Fruit fly (Drosophila melanogaster) whole organism, embryonic: ENCODE data around the gene Vps53.
A peak's percentile ranks its signal among the peaks of the same experiment; 100 is the strongest.

ENCODE experiments used
- Aef1 ChIP-seq: fragments of 200-800 bp; sonication (Bioruptor generic); IDR thresholded peaks from 3 replicates; pipeline ENCODE4 v1.3.6; 2022; ENCODE audit warnings: missing biosample characterization, missing genetic modification characterization
- Atf3 ChIP-seq: fragments of 200-800 bp; sonication (Bioruptor generic); optimal IDR thresholded peaks from 3 replicates; lab custom pipeline; 2016; ENCODE audit warnings: missing biosample characterization, missing genetic modification characterization
- CG10209 ChIP-seq: fragments of 200-800 bp; sonication (Bioruptor generic); optimal IDR thresholded peaks from 3 replicates; lab custom pipeline; 2017; ENCODE audit warnings: missing biosample characterization, mild to moderate bottlenecking, missing genetic modification characterization, missing genetic modification reagents
- CG10366 ChIP-seq: fragments of 200-800 bp; sonication (Bioruptor generic); IDR thresholded peaks from 2 replicates; pipeline ENCODE4 v1.3.6; 2022; ENCODE audit warnings: missing biosample characterization, missing genetic modification characterization
- CG11085 ChIP-seq: fragments of 200-800 bp; sonication (Bioruptor generic); IDR thresholded peaks from 2 replicates; pipeline ENCODE4 v1.3.6; 2022; ENCODE audit warnings: missing biosample characterization, missing genetic modification characterization
- CG12236 ChIP-seq: fragments of 200-800 bp; sonication (Bioruptor generic); optimal IDR thresholded peaks from 2 replicates; lab custom pipeline; 2016; ENCODE audit warnings: missing biosample characterization, missing genetic modification characterization
- CG13775 ChIP-seq: fragments of 200-800 bp; sonication (Bioruptor generic); optimal IDR thresholded peaks from 3 replicates; lab custom pipeline; 2017; ENCODE audit warnings: missing biosample characterization, mild to moderate bottlenecking, missing genetic modification characterization
- CG14050 ChIP-seq: fragments of 200-800 bp; sonication (Bioruptor generic); IDR thresholded peaks from 3 replicates; pipeline ENCODE4 v1.3.6; 2022; ENCODE audit warnings: missing biosample characterization, missing genetic modification characterization
- CG15479 ChIP-seq: fragments of 200-800 bp; sonication (Bioruptor generic); optimal IDR thresholded peaks from 3 replicates; lab custom pipeline; 2019; ENCODE audit warnings: missing biosample characterization, mild to moderate bottlenecking, missing genetic modification characterization, moderate library complexity
- CG1602 ChIP-seq: fragments of 200-800 bp; sonication (Bioruptor generic); optimal IDR thresholded peaks from 3 replicates; lab custom pipeline; 2016; ENCODE audit warnings: missing biosample characterization, missing genetic modification characterization
- CG18599 ChIP-seq: fragments of 200-800 bp; sonication (Bioruptor generic); optimal IDR thresholded peaks from 3 replicates; lab custom pipeline; 2017; ENCODE audit warnings: missing biosample characterization, missing genetic modification characterization, mild to moderate bottlenecking, moderate library complexity, missing genetic modification reagents
- CG33557 ChIP-seq: fragments of 200-800 bp; sonication (Bioruptor generic); optimal IDR thresholded peaks from 2 replicates; lab custom pipeline; 2019; ENCODE audit warnings: missing biosample characterization, mild to moderate bottlenecking, missing genetic modification characterization, moderate library complexity
- CG34224 ChIP-seq: fragments of 200-800 bp; sonication (Bioruptor generic); IDR thresholded peaks from 3 replicates; pipeline ENCODE4 v1.3.6; 2022; ENCODE audit warnings: missing biosample characterization, missing genetic modification characterization; ENCODE audit not compliant: partially characterized antibody
- CG34422 ChIP-seq: fragments of 200-800 bp; sonication (Bioruptor generic); IDR thresholded peaks from 3 replicates; pipeline ENCODE4 v1.3.6; 2022; ENCODE audit warnings: missing biosample characterization, missing genetic modification characterization
- CG3838 ChIP-seq: fragments of 200-800 bp; sonication (Bioruptor generic); optimal IDR thresholded peaks from 3 replicates; lab custom pipeline; 2016; ENCODE audit warnings: missing biosample characterization, missing genetic modification characterization
- CG4282 ChIP-seq: fragments of 200-800 bp; sonication (Bioruptor generic); optimal IDR thresholded peaks from 2 replicates; lab custom pipeline; 2016; ENCODE audit warnings: missing biosample characterization, missing genetic modification characterization
- CG6654 ChIP-seq: fragments of 200-800 bp; sonication (Bioruptor generic); optimal IDR thresholded peaks from 2 replicates; lab custom pipeline; 2017; ENCODE audit warnings: missing biosample characterization, mild to moderate bottlenecking, missing genetic modification characterization
- CG8281 ChIP-seq: fragments of 200-800 bp; sonication (Bioruptor generic); optimal IDR thresholded peaks from 2 replicates; lab custom pipeline; 2018; ENCODE audit warnings: missing biosample characterization, mild to moderate bottlenecking, missing genetic modification characterization, moderate library complexity
- CG9215 ChIP-seq: fragments of 200-800 bp; sonication (Bioruptor generic); IDR thresholded peaks from 2 replicates; pipeline ENCODE4 v1.3.6; 2022; ENCODE audit warnings: missing biosample characterization, missing genetic modification characterization
- CG9727 ChIP-seq: fragments of 200-800 bp; sonication (Bioruptor generic); optimal IDR thresholded peaks from 3 replicates; lab custom pipeline; 2017; ENCODE audit warnings: missing biosample characterization, mild to moderate bottlenecking, missing genetic modification characterization
- CG9876 ChIP-seq: fragments of 200-800 bp; sonication (Bioruptor generic); optimal IDR thresholded peaks from 2 replicates; lab custom pipeline; 2016; ENCODE audit warnings: missing biosample characterization, missing genetic modification characterization
- Chrac-16 ChIP-seq: fragments of 200-800 bp; sonication (Bioruptor generic); optimal IDR thresholded peaks from 3 replicates; lab custom pipeline; 2016; ENCODE audit warnings: missing biosample characterization, missing genetic modification characterization
- Dek ChIP-seq: fragments of 200-800 bp; sonication (Bioruptor generic); optimal IDR thresholded peaks from 3 replicates; lab custom pipeline; 2019; ENCODE audit warnings: missing biosample characterization, mild to moderate bottlenecking, missing genetic modification characterization, moderate library complexity
- Ets97D ChIP-seq: fragments of 200-800 bp; sonication (Bioruptor generic); optimal IDR thresholded peaks from 3 replicates; lab custom pipeline; 2016; ENCODE audit warnings: missing biosample characterization, missing genetic modification characterization
- HLH3B ChIP-seq: fragments of 200-800 bp; sonication (Bioruptor generic); IDR thresholded peaks from 2 replicates; pipeline ENCODE4 v1.3.6; 2022; ENCODE audit warnings: missing biosample characterization, missing genetic modification characterization
- Hmr ChIP-seq: fragments of 200-800 bp; sonication (Bioruptor generic); optimal IDR thresholded peaks from 3 replicates; lab custom pipeline; 2017; ENCODE audit warnings: mild to moderate bottlenecking, missing biosample characterization, missing genetic modification reagents, missing genetic modification characterization
- NC2α ChIP-seq: fragments of 200-800 bp; sonication (Bioruptor generic); optimal IDR thresholded peaks from 2 replicates; lab custom pipeline; 2016; ENCODE audit warnings: missing biosample characterization, missing genetic modification characterization
- Neu2 ChIP-seq: fragments of 200-800 bp; sonication (Bioruptor generic); optimal IDR thresholded peaks from 3 replicates; lab custom pipeline; 2016; ENCODE audit warnings: missing biosample characterization, missing genetic modification characterization, borderline replicate concordance
- NfI ChIP-seq: fragments of 200-800 bp; sonication (Bioruptor generic); optimal IDR thresholded peaks from 3 replicates; lab custom pipeline; 2018; ENCODE audit warnings: missing biosample characterization, mild to moderate bottlenecking, missing genetic modification characterization, moderate library complexity
- Sry-δ ChIP-seq: fragments of 200-800 bp; sonication (Bioruptor generic); optimal IDR thresholded peaks from 2 replicates; lab custom pipeline; 2016; ENCODE audit warnings: missing biosample characterization, missing genetic modification characterization
- Tbp ChIP-seq: fragments of >200 bp; optimal IDR thresholded peaks from 2 replicates; lab custom pipeline; 2018; ENCODE audit warnings: missing biosample characterization, missing genetic modification characterization
- Usf ChIP-seq: fragments of 200-800 bp; sonication (Bioruptor generic); optimal IDR thresholded peaks from 2 replicates; lab custom pipeline; 2017; ENCODE audit warnings: missing genotype, missing biosample characterization, missing genetic modification characterization
- Xbp1 ChIP-seq: fragments of 200-800 bp; sonication (Bioruptor generic); optimal IDR thresholded peaks from 3 replicates; lab custom pipeline; 2016; ENCODE audit warnings: missing biosample characterization, mild to moderate bottlenecking, missing genetic modification characterization
- btn ChIP-seq: fragments of 200-800 bp; sonication (Bioruptor generic); optimal IDR thresholded peaks from 2 replicates; lab custom pipeline; 2016; ENCODE audit warnings: missing biosample characterization, missing genetic modification characterization
- cg ChIP-seq: fragments of 200-800 bp; sonication (Bioruptor generic); optimal IDR thresholded peaks from 3 replicates; lab custom pipeline; 2019; ENCODE audit warnings: missing biosample characterization, mild to moderate bottlenecking, missing genetic modification characterization, moderate library complexity
- dmrt99B ChIP-seq: fragments of 200-800 bp; sonication (Bioruptor generic); optimal IDR thresholded peaks from 2 replicates; lab custom pipeline; 2018; ENCODE audit warnings: missing biosample characterization, mild to moderate bottlenecking, missing genetic modification characterization, moderate library complexity
- dpn ChIP-seq, 2 experiments: fragments of 200-800 bp; sonication (Bioruptor generic); optimal IDR thresholded peaks; 3 replicates each; lab custom pipeline; 2016; ENCODE audit warnings: missing biosample characterization in 2 of 2, missing genetic modification characterization in 2 of 2
- eve ChIP-seq, 2 experiments: fragments of >200 bp; optimal IDR thresholded peaks; 2 replicates each; lab custom pipeline; 2017; ENCODE audit warnings: missing biosample characterization in 2 of 2, missing genetic modification characterization in 2 of 2
- gem ChIP-seq: fragments of 200-800 bp; sonication (Bioruptor generic); optimal IDR thresholded peaks from 2 replicates; lab custom pipeline; 2019; ENCODE audit warnings: missing biosample characterization, mild to moderate bottlenecking, missing genetic modification characterization, moderate library complexity
- hth ChIP-seq: fragments of >200 bp; optimal IDR thresholded peaks from 2 replicates; lab custom pipeline; 2017; ENCODE audit warnings: inconsistent platforms
- kni ChIP-seq: fragments of 200-800 bp; sonication (Bioruptor generic); optimal IDR thresholded peaks from 3 replicates; lab custom pipeline; 2017; ENCODE audit warnings: mild to moderate bottlenecking, missing biosample characterization, missing genetic modification reagents, missing genetic modification characterization
- oc ChIP-seq: fragments of 200-800 bp; sonication (Bioruptor generic); optimal IDR thresholded peaks from 2 replicates; lab custom pipeline; 2018; ENCODE audit warnings: missing biosample characterization, mild to moderate bottlenecking, missing genetic modification characterization, moderate library complexity
- p53 ChIP-seq: fragments of 200-800 bp; sonication (Bioruptor generic); optimal IDR thresholded peaks from 2 replicates; lab custom pipeline; 2016; ENCODE audit warnings: missing biosample characterization, missing genetic modification characterization
- peb ChIP-seq: fragments of 200-800 bp; sonication (Bioruptor generic); IDR thresholded peaks from 2 replicates; pipeline ENCODE4 v1.3.6; 2022; ENCODE audit warnings: missing biosample characterization, missing genetic modification characterization
- repo ChIP-seq: fragments of 200-800 bp; sonication (Bioruptor generic); optimal IDR thresholded peaks from 2 replicates; lab custom pipeline; 2016; ENCODE audit warnings: missing biosample characterization, missing genetic modification characterization
- run ChIP-seq: fragments of 200-800 bp; sonication (Bioruptor generic); optimal IDR thresholded peaks from 3 replicates; lab custom pipeline; 2018; ENCODE audit warnings: missing biosample characterization, mild to moderate bottlenecking, missing genetic modification characterization
- schlank ChIP-seq: fragments of 200-800 bp; sonication (Bioruptor generic); optimal IDR thresholded peaks from 2 replicates; lab custom pipeline; 2018; ENCODE audit warnings: missing biosample characterization, mild to moderate bottlenecking, missing genetic modification characterization
- so ChIP-seq: fragments of 200-800 bp; sonication (Bioruptor generic); IDR thresholded peaks from 3 replicates; pipeline ENCODE4 v1.3.6; 2022; ENCODE audit warnings: missing biosample characterization, missing genetic modification characterization
- tgo ChIP-seq: fragments of 200-800 bp; sonication (Bioruptor generic); IDR thresholded peaks from 3 replicates; pipeline ENCODE4 v1.3.6; 2022; ENCODE audit warnings: missing biosample characterization, missing genetic modification characterization
- tio ChIP-seq: fragments of 200-800 bp; sonication (Bioruptor generic); optimal IDR thresholded peaks from 2 replicates; lab custom pipeline; 2017; ENCODE audit warnings: missing biosample characterization, missing genetic modification characterization, inconsistent platforms

Vps53 gene

DNA sequence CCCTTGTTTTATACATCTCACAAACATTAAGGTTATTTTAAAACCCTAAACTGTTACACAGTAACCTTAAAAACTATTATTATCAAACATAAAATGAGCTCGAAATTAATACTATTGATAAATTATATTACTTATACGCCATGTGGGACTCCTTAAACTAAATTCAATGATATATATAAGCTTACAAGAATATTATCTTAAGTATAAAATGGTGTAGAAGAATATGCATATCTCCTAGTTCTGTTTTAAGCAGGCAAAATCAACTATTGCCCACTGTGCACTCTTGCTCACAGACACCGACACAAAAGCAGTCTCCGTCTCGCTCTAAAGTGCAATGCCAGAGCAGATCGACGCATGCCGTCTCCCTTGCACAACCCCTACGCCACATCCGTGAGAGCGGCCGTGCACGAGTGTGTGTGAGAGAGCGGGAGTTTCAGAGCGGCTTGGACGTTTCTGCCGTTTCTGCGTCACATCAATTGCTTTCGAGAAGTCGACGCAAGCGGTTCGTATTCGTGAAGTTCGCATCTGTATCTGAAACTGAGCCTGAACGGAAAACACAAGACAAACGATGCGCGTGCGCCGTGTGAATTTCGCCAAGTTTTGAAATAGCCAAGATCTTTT, 14.2 kb downstream of the Vps53 start (continued):
- no peak for TF ChIP-seq CG12236 (GFP tag; lab: Kevin White, UChicago)
- peak; percentile 57 for TF ChIP-seq tio
- TF ChIP-seq Aef1, result no peak
- peak; percentile 22 for TF ChIP-seq Hmr
- peak; percentile 4 for TF ChIP-seq CG8281
- no peak for TF ChIP-seq schlank (tag; lab: Kevin White, UChicago)
- TF ChIP-seq Atf3 (GFP tag; lab: Kevin White, UChicago), result peak; percentile 2
- TF ChIP-seq cg (GFP tag; lab: Kevin White, UChicago), result peak; percentile 98
- peak; percentile 75 for TF ChIP-seq dmrt99B (tag; lab: Kevin White, UChicago)
- peak; percentile 2 for TF ChIP-seq Usf (GFP tag; lab: Kevin White, UChicago)
- peak; percentile 88 for TF ChIP-seq gem (tag; lab: Kevin White, UChicago)
- TF ChIP-seq Ets97D, result no peak
- 0 out of 2 replicates have a peak, but pooled peaks have one; percentile 5 for TF ChIP-seq HLH3B (GFP tag; lab: Robert Waterston, UW)
- TF ChIP-seq oc (tag; lab: Kevin White, UChicago), result peak; percentile 75
- TF ChIP-seq run, result peak; percentile 47
- no peak for TF ChIP-seq repo (GFP tag; lab: Kevin White, UChicago)
- TF ChIP-seq CG34422 (GFP tag; lab: Robert Waterston, UW), result peak; percentile 47; the same call in 2 of the 3 replicates
- TF ChIP-seq CG9876, result no peak
- peak; percentile 11; the same call in 1 of the 2 replicates for TF ChIP-seq CG10366
- no peak for TF ChIP-seq hth (lab: Kevin White, UChicago)
- TF ChIP-seq CG1602 (GFP tag; lab: Kevin White, UChicago), result peak; percentile 53
- no peak for TF ChIP-seq peb (GFP tag; lab: Robert Waterston, UW)
- TF ChIP-seq NC2α, result no peak
- TF ChIP-seq CG3838 (GFP tag; lab: Kevin White, UChicago), result no peak
- TF ChIP-seq Chrac-16 (GFP tag; lab: Kevin White, UChicago), result peak; percentile 52
- TF ChIP-seq kni (GFP tag; lab: Kevin White, UChicago), result peak; percentile 90
- TF ChIP-seq CG18599 (GFP tag; lab: Kevin White, UChicago), result no peak
- no peak for TF ChIP-seq Tbp (GFP tag; lab: Kevin White, UChicago)
- TF ChIP-seq Xbp1 (GFP tag; lab: Kevin White, UChicago), result peak; percentile 42
- TF ChIP-seq Neu2 (GFP tag; lab: Kevin White, UChicago), result no peak
- peak; percentile 60 for TF ChIP-seq CG4282 (GFP tag; lab: Kevin White, UChicago)
- peak; percentile 68 for TF ChIP-seq CG10209 (GFP tag; lab: Kevin White, UChicago)
- peak; percentile 58 for TF ChIP-seq CG13775 (GFP tag; lab: Kevin White, UChicago)
- peak; percentile 85 for TF ChIP-seq CG9727 (GFP tag; lab: Kevin White, UChicago)
- no peak for TF ChIP-seq so (GFP tag; lab: Robert Waterston, UW)
- TF ChIP-seq CG34224, result no peak; the same call in 2 of the 3 replicates
- no peak for TF ChIP-seq Dek (tag; lab: Kevin White, UChicago)
- no peak for TF ChIP-seq CG9215 (GFP tag; lab: Robert Waterston, UW)
- no peak for TF ChIP-seq CG11085 (GFP tag; lab: Robert Waterston, UW)
- peak; percentile 38; the same call in 2 of the 3 replicates for TF ChIP-seq tgo (GFP tag; lab: Robert Waterston, UW)
- peak; percentile 92 for TF ChIP-seq CG33557 (GFP tag; lab: Kevin White, UChicago)
- TF ChIP-seq btn (GFP tag; lab: Kevin White, UChicago), result no peak
- TF ChIP-seq CG14050, result no peak
- no peak for TF ChIP-seq CG6654 (GFP tag; lab: Kevin White, UChicago)
- peak; percentile 3 for TF ChIP-seq NfI (GFP tag; lab: Kevin White, UChicago)
- TF ChIP-seq CG15479, result peak; percentile 100
- TF ChIP-seq p53 (GFP tag; lab: Kevin White, UChicago), result no peak
- TF ChIP-seq dpn (GFP tag; optimal IDR thresholded peaks at IDR 0.05; lab: Kevin White, UChicago), result peak in 1 of 2 experiments; percentile 52
- TF ChIP-seq eve (GFP tag; optimal IDR thresholded peaks at IDR 0.05; lab: Kevin White, UChicago), result peak in 1 of 2 experiments; percentile 73
- no peak for TF ChIP-seq Sry-δ (GFP tag; lab: Kevin White, UChicago)
